Worm (Caenorhabditis elegans) whole organism, L3 larva: ENCODE results near the gene T19C3.3.

Source experiments
- jun-1 ChIP-seq: fragments of 150-350 bp; optimal IDR thresholded peaks from 2 replicates; lab custom pipeline; 2014; ENCODE audit warnings: missing biosample characterization, missing genetic modification reagents, missing genetic modification characterization
- nhr-28 ChIP-seq: fragments of 150-350 bp; optimal IDR thresholded peaks from 2 replicates; lab custom pipeline; 2014; ENCODE audit warnings: missing biosample characterization, missing genetic modification characterization
- zag-1 ChIP-seq: fragments of 150-350 bp; optimal IDR thresholded peaks from 2 replicates; lab custom pipeline; 2014; ENCODE audit warnings: missing biosample characterization, missing genetic modification characterization

DNA sequence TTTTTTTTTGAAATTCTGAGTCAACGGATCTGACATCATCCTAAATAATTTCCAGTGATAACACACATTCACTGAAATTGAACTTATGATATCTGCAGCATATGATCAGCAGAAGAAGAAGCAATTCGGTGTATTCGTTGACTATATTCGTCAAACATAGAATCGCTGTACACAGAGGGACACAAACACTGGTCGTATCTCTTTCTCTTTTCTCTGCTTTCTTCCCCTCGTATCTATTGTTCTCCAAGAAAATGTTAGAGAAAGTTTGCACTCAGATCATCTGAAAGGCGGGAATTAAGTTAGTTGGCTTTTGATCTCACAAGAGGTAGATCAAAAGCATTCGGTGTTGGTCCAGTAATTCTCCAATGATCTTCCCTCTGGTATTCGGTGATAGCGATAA lies 36.2 kb upstream of the T19C3.3 start:
- TF ChIP-seq zag-1 (tag; lab: Kevin White, UChicago) (no peak), nhr-28 (tag; lab: Kevin White, UChicago) (no peak), jun-1 (tag; lab: Kevin White, UChicago) (no peak)
